Worm (Caenorhabditis elegans) whole organism, L3 larva: ENCODE measurements around the gene glr-2.

Experiments
- ceh-28 ChIP-seq: fragments of 150-350 bp; optimal IDR thresholded peaks from 2 replicates; lab custom pipeline; 2014; ENCODE audit warnings: missing biosample characterization, missing genetic modification reagents, missing genetic modification characterization
- nfya-1 ChIP-seq: sonication (generic microtip); optimal IDR thresholded peaks from 2 replicates; lab custom pipeline; 2017; ENCODE audit warnings: missing genetic modification characterization, mild to moderate bottlenecking, missing compliant biosample characterization, antibody characterized with exemption, moderate library complexity; ENCODE audit not compliant: insufficient read depth
- nhr-28 ChIP-seq: fragments of 150-350 bp; optimal IDR thresholded peaks from 2 replicates; lab custom pipeline; 2014; ENCODE audit warnings: missing biosample characterization, missing genetic modification characterization
- unc-62 ChIP-seq: fragments of 150-350 bp; sonication (generic microtip); optimal IDR thresholded peaks from 4 replicates; lab custom pipeline; 2014; ENCODE audit warnings: missing biosample characterization, missing genetic modification reagents, missing genetic modification characterization

- TF ChIP-seq unc-62 (no peak), nfya-1 (tag; lab: Kevin White, UChicago) (no peak), nhr-28 (no peak), ceh-28 (no peak)
These were observed 32.5 kb downstream of the glr-2 start for ce11 chrIII:7112285-7112684.
